Worm (Caenorhabditis elegans): ENCODE data around the gene clec-139.
A peak's percentile ranks its signal among the peaks of the same experiment; 100 is the strongest.

Gene clec-139

DNA sequence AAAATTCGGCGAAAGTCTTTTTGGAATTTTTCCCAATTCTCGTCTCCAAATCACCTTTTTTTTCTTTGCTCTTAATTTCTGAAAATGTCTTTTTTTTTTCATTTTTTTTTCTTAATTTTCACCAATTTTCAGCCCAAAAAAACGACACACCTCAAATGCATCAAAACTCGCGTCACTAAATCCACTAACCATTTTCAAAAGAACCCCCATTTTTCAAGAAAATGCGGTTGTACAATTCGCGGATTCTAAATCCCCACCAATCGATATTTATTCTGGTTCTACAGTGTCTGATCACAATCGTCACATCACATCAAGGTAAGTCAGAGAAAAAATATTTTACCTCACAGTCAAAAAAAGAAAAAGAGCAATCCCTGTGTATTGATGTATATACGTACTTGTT is 49.7 kb downstream of the clec-139 start, which contains the start of gene vab-1:
Gene vab-1, plus strand, starts transcription at position 133 of the 400 bp plus-strand sequence.
- no peak for TF ChIP-seq zag-1 (tag; optimal IDR thresholded peaks at IDR 0.05)
- no peak for TF ChIP-seq skn-1 (tag; optimal IDR thresholded peaks at IDR 0.05)
- TF ChIP-seq elt-1 (tag; optimal IDR thresholded peaks at IDR 0.05) = no peak
- no peak for TF ChIP-seq nhr-43 (tag; optimal IDR thresholded peaks at IDR 0.05; ENCODE audit: poor library complexity, severe bottlenecking)
- TF ChIP-seq fos-1 (tag; optimal IDR thresholded peaks at IDR 0.05) = no peak
- TF ChIP-seq ceh-28 (tag; optimal IDR thresholded peaks at IDR 0.05) = no peak
- no peak for TF ChIP-seq mml-1 (tag; optimal IDR thresholded peaks at IDR 0.05)
- no peak for TF ChIP-seq lin-15B (tag; optimal IDR thresholded peaks at IDR 0.05)
- TF ChIP-seq daf-12 (tag; optimal IDR thresholded peaks at IDR 0.05) = no peak
- no peak for TF ChIP-seq nhr-12 (tag; optimal IDR thresholded peaks at IDR 0.05)
- TF ChIP-seq nhr-28 (tag; optimal IDR thresholded peaks at IDR 0.05) = no peak
- TF ChIP-seq elt-2 (tag; optimal IDR thresholded peaks at IDR 0.05) = no peak

DNA sequence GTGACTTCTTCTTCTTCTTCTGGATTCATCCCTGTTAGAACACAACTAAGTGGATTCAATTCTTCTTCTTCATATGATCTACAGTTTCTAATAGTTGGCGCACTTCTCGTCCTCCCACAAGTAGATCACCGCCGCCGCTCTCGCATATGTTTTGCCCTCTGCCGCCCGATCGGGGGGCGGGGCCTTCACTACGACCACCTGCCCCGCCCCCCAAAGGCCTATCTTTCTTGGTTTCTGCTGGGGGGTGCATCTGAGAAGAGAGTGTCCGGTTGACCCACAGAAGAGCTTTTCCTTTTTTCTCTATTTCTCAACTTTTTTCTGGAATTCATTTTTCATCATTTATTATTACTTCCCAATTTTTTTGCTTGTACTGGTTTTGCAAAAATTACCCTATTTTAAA is 50.4 kb downstream of the clec-139 start:
- TF ChIP-seq nfya-1 (tag; optimal IDR thresholded peaks at IDR 0.05; ENCODE audit: insufficient read depth) = peak; percentile 8
- peak; percentile 60 for TF ChIP-seq hmg-11 (tag; optimal IDR thresholded peaks at IDR 0.05)
- no peak for TF ChIP-seq sea-2 (GFP tag; optimal IDR thresholded peaks at IDR 0.05)
- no peak for TF ChIP-seq mdl-1 (tag; optimal IDR thresholded peaks at IDR 0.05)
- TF ChIP-seq lin-39 (tag; optimal IDR thresholded peaks at IDR 0.05) = peak; percentile 18
- no peak for TF ChIP-seq ztf-11 (tag; optimal IDR thresholded peaks at IDR 0.05)
